Worm (Caenorhabditis elegans) whole organism, L1 larva: ENCODE measurements around the gene F40F8.12.

Experiments
- mep-1 ChIP-seq: fragments of 150-350 bp; optimal IDR thresholded peaks from 2 replicates; lab custom pipeline; 2014; ENCODE audit warnings: missing biosample characterization, missing genetic modification characterization
- nhr-20 ChIP-seq: sonication (generic microtip); optimal IDR thresholded peaks from 2 replicates; lab custom pipeline; 2016; ENCODE audit warnings: mild to moderate bottlenecking, missing genetic modification characterization, missing compliant biosample characterization

- TF ChIP-seq mep-1 (tag; lab: Kevin White, UChicago) (no peak), nhr-20 (tag; lab: Kevin White, UChicago) (no peak)
Observed at ce11 chrII:11140140-11140539, 10.5 kb downstream of the F40F8.12 start, which contains the start of gene F40F8.4.
